Worm (Caenorhabditis elegans) whole organism, midembryonic: ENCODE measurements around the gene cyp-13A4.

Experiments
- T22C8.4 ChIP-seq: fragments of 200-800 bp; sonication (Bioruptor generic); IDR thresholded peaks from 2 replicates; pipeline ENCODE4 v1.3.6; 2022; ENCODE audit warnings: missing genetic modification characterization, missing compliant biosample characterization
- cog-1 ChIP-seq: sonication (generic microtip); optimal IDR thresholded peaks from 2 replicates; lab custom pipeline; 2016; ENCODE audit warnings: missing genetic modification characterization, missing compliant biosample characterization
- flt-1 ChIP-seq: fragments of 200-800 bp; sonication (Bioruptor generic); IDR thresholded peaks from 2 replicates; pipeline ENCODE4 v1.3.6; 2022; ENCODE audit warnings: missing genetic modification characterization, missing compliant biosample characterization
- klf-2 ChIP-seq: fragments of 200-800 bp; sonication (Bioruptor generic); conservative IDR thresholded peaks from 2 replicates; pipeline ENCODE4 v1.3.6; 2022; ENCODE audit warnings: missing genetic modification reagents, missing genetic modification characterization, missing compliant biosample characterization
- med-1 ChIP-seq: sonication (generic microtip); optimal IDR thresholded peaks from 2 replicates; lab custom pipeline; 2017; ENCODE audit warnings: missing genetic modification characterization, mild to moderate bottlenecking, missing compliant biosample characterization, antibody characterized with exemption, missing genetic modification reagents; ENCODE audit not compliant: insufficient read depth
- ref-1 ChIP-seq: fragments of 200-800 bp; sonication (Bioruptor generic); conservative IDR thresholded peaks from 2 replicates; pipeline ENCODE4 v1.3.6; 2022; ENCODE audit warnings: missing genetic modification reagents, missing genetic modification characterization, missing compliant biosample characterization
- tab-1 ChIP-seq: fragments of 200-800 bp; sonication (Bioruptor generic); IDR thresholded peaks from 2 replicates; pipeline ENCODE4 v1.3.6; 2022; ENCODE audit warnings: missing genetic modification characterization, missing compliant biosample characterization
- ztf-23 ChIP-seq: fragments of 200-800 bp; sonication (Bioruptor generic); IDR thresholded peaks from 2 replicates; pipeline ENCODE4 v1.3.6; 2022; ENCODE audit warnings: missing genetic modification reagents, missing genetic modification characterization, missing compliant biosample characterization
- ztf-29 ChIP-seq: fragments of 200-800 bp; sonication (Bioruptor generic); IDR thresholded peaks from 2 replicates; pipeline ENCODE4 v1.3.6; 2022; ENCODE audit warnings: missing genetic modification reagents, missing genetic modification characterization, missing compliant biosample characterization

cyp-13A4 gene

ce11 chrII:9797664-9798063 lies at the start of gene cyp-13A4:
Gene cyp-13A4 (minus strand): TSS chrII:9797740.
- TF ChIP-seq klf-2 (no peak), ztf-29 (GFP tag; lab: Robert Waterston, UW) (no peak), T22C8.4 (no peak), cog-1 (no peak), ref-1 (GFP tag; lab: Robert Waterston, UW) (no peak), flt-1 (GFP tag; lab: Robert Waterston, UW) (no peak), ztf-23 (no peak), med-1 (GFP tag; lab: Kevin White, UChicago) (no peak), tab-1 (GFP tag; lab: Robert Waterston, UW) (no peak)

DNA sequence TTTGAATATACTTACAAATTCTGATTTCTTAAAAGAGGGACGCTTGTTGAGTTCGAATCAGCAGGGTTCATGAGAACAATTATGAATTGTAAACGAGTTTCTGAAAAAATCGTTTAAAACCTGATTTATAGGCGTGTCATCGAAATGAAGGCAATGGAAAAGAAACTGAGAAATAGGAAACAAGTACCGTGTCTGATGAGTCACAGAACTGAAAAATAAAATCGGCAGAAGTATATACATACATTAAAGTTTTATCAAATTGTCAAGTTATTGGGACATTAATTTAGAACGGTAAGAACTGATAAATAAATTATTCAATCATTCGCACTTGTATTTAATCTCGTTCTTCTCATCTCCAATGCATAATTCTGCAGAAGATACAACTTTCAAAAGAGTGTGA lies 47.7 kb upstream of the cyp-13A4 start, which contains the start of gene chil-9:
TSS of gene chil-9 (minus strand) at position 101 of the 400 bp plus-strand sequence.
- TF ChIP-seq flt-1 (GFP tag; lab: Robert Waterston, UW) (no peak), tab-1 (GFP tag; lab: Robert Waterston, UW) (no peak), ztf-29 (GFP tag; lab: Robert Waterston, UW) (no peak), med-1 (GFP tag; lab: Kevin White, UChicago) (no peak), ref-1 (GFP tag; lab: Robert Waterston, UW) (no peak), klf-2 (no peak), T22C8.4 (no peak), ztf-23 (no peak), cog-1 (no peak)

ce11 chrII:9841985-9842505 lies 44.5 kb upstream of the cyp-13A4 start, which contains the start of gene rnh-1.2:
Gene rnh-1.2 (minus strand): TSS chrII:9842035.
- TF ChIP-seq cog-1 (no peak), ztf-23 (no peak), T22C8.4 (no peak), tab-1 (GFP tag; lab: Robert Waterston, UW) (no peak), ztf-29 (GFP tag; lab: Robert Waterston, UW) (no peak), ref-1 (GFP tag; lab: Robert Waterston, UW) (no peak), flt-1 (GFP tag; lab: Robert Waterston, UW) (no peak), klf-2 (no peak)

DNA sequence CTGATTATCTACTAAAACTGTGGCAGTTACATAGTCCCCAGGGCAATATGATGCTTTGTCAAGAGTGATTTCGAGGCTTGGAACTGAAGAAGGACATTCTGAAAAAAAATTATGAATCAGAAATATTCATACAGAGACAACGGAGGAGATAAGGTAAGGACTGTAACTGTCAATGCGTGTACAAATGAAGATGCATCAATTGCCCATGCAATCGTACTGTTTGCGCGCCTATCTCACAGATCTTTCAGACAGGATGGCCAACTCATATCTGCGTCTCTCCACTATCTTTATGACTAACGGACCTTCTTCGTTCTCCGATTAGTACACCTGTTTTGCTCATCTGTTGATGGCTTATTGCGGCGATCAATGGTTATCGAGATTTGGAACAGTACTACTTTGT lies 42.8 kb upstream of the cyp-13A4 start, which contains the start of gene ZK938.11:
TSS of gene ZK938.11 (minus strand) at position 101 of the 400 bp plus-strand sequence.
- TF ChIP-seq cog-1 (no peak), ztf-29 (GFP tag; lab: Robert Waterston, UW) (no peak), T22C8.4 (no peak), flt-1 (GFP tag; lab: Robert Waterston, UW) (no peak), klf-2 (no peak), med-1 (GFP tag; lab: Kevin White, UChicago) (no peak), ztf-23 (no peak), ref-1 (GFP tag; lab: Robert Waterston, UW) (no peak)

DNA sequence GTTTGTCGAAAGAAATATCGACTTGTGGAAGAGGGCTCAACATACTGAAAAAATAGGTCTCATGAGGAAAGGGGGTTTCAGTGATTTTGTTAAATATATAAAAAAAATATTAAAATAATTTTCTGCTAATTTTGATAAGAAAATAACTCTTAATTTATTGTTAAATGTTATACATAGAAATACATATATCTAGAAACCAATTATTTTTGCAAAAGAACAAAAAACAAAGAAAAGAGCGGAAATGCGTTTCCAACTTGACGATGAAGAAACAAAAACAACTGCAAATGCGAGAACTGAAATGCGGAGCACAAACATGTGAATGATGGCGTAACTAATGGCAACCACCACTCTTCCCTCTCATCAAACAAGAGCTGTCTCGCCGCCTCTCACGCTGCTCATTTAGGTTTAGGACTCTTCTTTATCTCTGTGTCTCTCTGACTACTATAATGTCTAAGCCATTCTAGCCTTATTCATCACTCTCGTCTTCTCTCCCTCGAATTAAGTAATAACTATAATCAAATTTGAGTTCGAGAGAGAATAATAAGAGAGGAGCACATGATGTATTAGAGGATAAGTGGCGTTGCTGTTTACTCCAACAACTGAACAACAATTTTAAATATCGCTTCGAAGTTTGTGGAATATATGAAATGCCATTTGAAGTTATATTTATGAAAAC lies 40.9 kb upstream of the cyp-13A4 start, which contains the start of gene arrd-4:
TSS of gene arrd-4 (minus strand) at position 51 of the 676 bp plus-strand sequence.
- TF ChIP-seq tab-1 (GFP tag; lab: Robert Waterston, UW) (0 out of 2 replicates have a peak, but pooled peaks have one; percentile 7), klf-2 (no peak)

DNA sequence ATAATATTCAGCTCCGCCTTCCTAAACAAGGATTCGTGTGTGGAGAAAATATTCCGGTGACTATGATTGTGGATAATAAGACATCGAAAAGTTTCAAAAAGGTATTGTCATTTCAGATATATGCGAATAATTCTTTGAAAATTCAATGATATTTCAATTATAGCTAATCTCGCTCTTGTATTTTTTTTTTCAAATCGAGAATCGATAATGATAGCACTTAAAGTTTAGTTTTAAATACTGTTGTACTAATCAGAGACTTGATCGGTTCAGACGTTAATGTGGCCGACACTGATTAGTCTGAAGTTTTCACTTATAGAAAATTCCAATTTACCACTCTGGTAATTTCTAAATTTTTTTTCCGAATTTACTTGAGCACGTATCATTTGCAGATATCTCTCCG lies 38.4 kb upstream of the cyp-13A4 start:
- TF ChIP-seq ref-1 (GFP tag; lab: Robert Waterston, UW), result no peak
- TF ChIP-seq ztf-23, result no peak
- TF ChIP-seq ztf-29 (GFP tag; lab: Robert Waterston, UW), result no peak
- TF ChIP-seq klf-2, result no peak
- no peak for TF ChIP-seq cog-1
- no peak for TF ChIP-seq T22C8.4
- TF ChIP-seq med-1 (GFP tag; lab: Kevin White, UChicago), result no peak
- TF ChIP-seq flt-1 (GFP tag; lab: Robert Waterston, UW), result no peak
- TF ChIP-seq tab-1 (GFP tag; lab: Robert Waterston, UW), result no peak

- TF ChIP-seq klf-2 (no peak), ztf-23 (no peak), flt-1 (GFP tag; lab: Robert Waterston, UW) (no peak), cog-1 (no peak), T22C8.4 (no peak), ztf-29 (GFP tag; lab: Robert Waterston, UW) (no peak), med-1 (GFP tag; lab: Kevin White, UChicago) (no peak), tab-1 (GFP tag; lab: Robert Waterston, UW) (no peak), ref-1 (GFP tag; lab: Robert Waterston, UW) (no peak)
Observed at ce11 chrII:9834921-9835320, 37.4 kb upstream of the cyp-13A4 start, which contains the start of gene arrd-5. Gene arrd-5 (plus strand): TSS chrII:9835221.

- TF ChIP-seq flt-1 (GFP tag; lab: Robert Waterston, UW) (no peak), ztf-29 (GFP tag; lab: Robert Waterston, UW) (no peak), ref-1 (GFP tag; lab: Robert Waterston, UW) (no peak), med-1 (GFP tag; lab: Kevin White, UChicago) (no peak), ztf-23 (no peak), T22C8.4 (no peak), cog-1 (no peak), klf-2 (no peak), tab-1 (GFP tag; lab: Robert Waterston, UW) (no peak)
Observed at ce11 chrII:9833855-9834254, 36.3 kb upstream of the cyp-13A4 start, which contains the start of gene ZK938.3. Gene ZK938.3 (minus strand): TSS chrII:9833955.

DNA sequence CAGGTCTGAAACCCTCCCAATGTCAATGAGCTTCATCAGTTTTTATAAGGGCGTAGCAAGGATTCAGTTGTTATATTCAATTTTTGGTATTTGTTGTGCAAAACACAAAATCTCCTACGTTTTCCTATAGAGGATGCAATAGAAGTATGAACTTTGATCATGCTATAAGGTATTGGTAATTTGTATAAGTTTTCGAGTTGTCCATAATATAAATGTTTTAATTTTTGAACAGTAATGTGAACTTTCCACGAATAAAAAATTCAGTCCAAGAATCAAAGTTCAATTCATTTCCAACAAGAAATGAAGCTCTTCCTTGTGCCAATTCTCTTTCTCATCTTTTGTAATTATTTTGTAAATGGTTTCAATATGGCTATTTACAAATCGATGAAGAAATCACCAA lies 33.5 kb upstream of the cyp-13A4 start, which contains the start of gene ZK938.12:
TSS of gene ZK938.12 (plus strand) at position 301 of the 400 bp plus-strand sequence.
- TF ChIP-seq flt-1 (GFP tag; lab: Robert Waterston, UW), result no peak
- no peak for TF ChIP-seq med-1 (GFP tag; lab: Kevin White, UChicago)
- TF ChIP-seq tab-1 (GFP tag; lab: Robert Waterston, UW), result no peak

DNA sequence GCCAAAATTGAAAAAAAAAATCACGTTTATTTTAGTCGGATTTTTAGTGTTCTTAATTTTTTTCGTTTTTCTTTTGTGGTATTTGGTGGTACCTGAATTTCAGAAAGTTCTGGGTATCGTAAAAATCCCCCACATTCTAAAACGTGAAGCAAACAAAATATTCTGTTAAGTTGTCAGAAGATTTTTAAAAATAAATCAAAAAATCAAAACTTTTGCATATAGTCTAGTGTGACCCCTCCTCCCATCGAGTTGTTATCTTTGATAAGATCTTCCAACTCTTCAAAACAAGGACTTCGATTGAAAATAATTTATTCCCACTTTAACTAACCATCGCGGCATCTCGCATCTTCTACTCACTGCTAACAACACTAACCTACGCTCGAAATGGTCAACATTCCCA lies 31.6 kb upstream of the cyp-13A4 start, which contains the start of gene ZK938.1:
TSS of gene ZK938.1 (plus strand) at position 301 of the 400 bp plus-strand sequence.
- TF ChIP-seq ztf-29 (GFP tag; lab: Robert Waterston, UW) (no peak), med-1 (GFP tag; lab: Kevin White, UChicago) (no peak), tab-1 (GFP tag; lab: Robert Waterston, UW) (no peak), T22C8.4 (no peak)
